Worm (Caenorhabditis elegans) whole organism, L3 larva: ENCODE measurements around the gene ceh-14.

Source experiments
- R02D3.7 ChIP-seq: fragments of 150-350 bp; optimal IDR thresholded peaks from 2 replicates; lab custom pipeline; 2014; ENCODE audit warnings: missing biosample characterization, missing genetic modification characterization
- ZK546.5 ChIP-seq: sonication (generic microtip); optimal IDR thresholded peaks from 2 replicates; lab custom pipeline; 2017; ENCODE audit warnings: missing biosample characterization, missing genetic modification characterization
- aly-2 ChIP-seq: fragments of 150-350 bp; optimal IDR thresholded peaks from 2 replicates; lab custom pipeline; 2014; ENCODE audit warnings: missing biosample characterization, missing genetic modification characterization
- ama-1 ChIP-seq: fragments of 150-350 bp; optimal IDR thresholded peaks from 2 replicates; lab custom pipeline; 2018
- ceh-9 ChIP-seq: sonication (generic microtip); optimal IDR thresholded peaks from 2 replicates; lab custom pipeline; 2018; ENCODE audit warnings: missing biosample characterization, missing genetic modification characterization
- egl-27 ChIP-seq: sonication (generic microtip); optimal IDR thresholded peaks from 4 replicates; lab custom pipeline; 2017; ENCODE audit warnings: missing biosample characterization, missing genetic modification reagents, missing genetic modification characterization
- egl-5 ChIP-seq: fragments of 150-350 bp; optimal IDR thresholded peaks from 2 replicates; lab custom pipeline; 2017; ENCODE audit warnings: missing biosample characterization, missing genetic modification reagents, missing genetic modification characterization, inconsistent platforms
- elt-3 ChIP-seq, 3 experiments: fragments of 150-350 bp in 1 of 3; sonication (generic microtip) in 2 of 3; optimal IDR thresholded peaks; 2 replicates in 2 of 3; 4 replicates in 1 of 3; lab custom pipeline; 2014 to 2017; ENCODE audit warnings: missing biosample characterization in 3 of 3, missing genetic modification characterization in 3 of 3
- eor-1 ChIP-seq, 2 experiments: fragments of 150-350 bp; optimal IDR thresholded peaks; 2 replicates each; lab custom pipeline; 2014 to 2018; ENCODE audit warnings: missing biosample characterization in 2 of 2, missing genetic modification characterization in 2 of 2
- fos-1 ChIP-seq: fragments of 150-350 bp; optimal IDR thresholded peaks from 2 replicates; lab custom pipeline; 2014; ENCODE audit warnings: missing biosample characterization, missing genetic modification characterization
- jun-1 ChIP-seq: fragments of 150-350 bp; optimal IDR thresholded peaks from 2 replicates; lab custom pipeline; 2014; ENCODE audit warnings: missing biosample characterization, missing genetic modification reagents, missing genetic modification characterization
- lin-15B ChIP-seq: fragments of 150-350 bp; optimal IDR thresholded peaks from 2 replicates; lab custom pipeline; 2014; ENCODE audit warnings: missing biosample characterization, missing genetic modification characterization
- lin-39 ChIP-seq: fragments of 150-350 bp; optimal IDR thresholded peaks from 2 replicates; lab custom pipeline; 2018; ENCODE audit warnings: missing biosample characterization, missing genetic modification reagents, missing genetic modification characterization
- lsy-12 ChIP-seq: sonication (generic microtip); optimal IDR thresholded peaks from 2 replicates; lab custom pipeline; 2016; ENCODE audit warnings: mild to moderate bottlenecking, missing genetic modification characterization, missing compliant biosample characterization
- mdl-1 ChIP-seq: fragments of 150-350 bp; optimal IDR thresholded peaks from 2 replicates; lab custom pipeline; 2014; ENCODE audit warnings: missing biosample characterization, missing genetic modification characterization
- mml-1 ChIP-seq: fragments of 150-350 bp; sonication (generic microtip); optimal IDR thresholded peaks from 3 replicates; lab custom pipeline; 2014; ENCODE audit warnings: missing biosample characterization, missing genetic modification characterization
- nfya-1 ChIP-seq: sonication (generic microtip); optimal IDR thresholded peaks from 2 replicates; lab custom pipeline; 2017; ENCODE audit warnings: missing genetic modification characterization, mild to moderate bottlenecking, missing compliant biosample characterization, antibody characterized with exemption, moderate library complexity; ENCODE audit not compliant: insufficient read depth
- nhr-11 ChIP-seq: fragments of 150-350 bp; optimal IDR thresholded peaks from 2 replicates; lab custom pipeline; 2014; ENCODE audit warnings: missing biosample characterization, missing genetic modification characterization
- nhr-23 ChIP-seq: fragments of 150-350 bp; optimal IDR thresholded peaks from 2 replicates; lab custom pipeline; 2014; ENCODE audit warnings: missing biosample characterization, missing genetic modification reagents, missing genetic modification characterization
- nhr-237 ChIP-seq: fragments of 150-350 bp; optimal IDR thresholded peaks from 2 replicates; lab custom pipeline; 2014; ENCODE audit warnings: missing biosample characterization, missing genetic modification characterization
- nhr-28 ChIP-seq: fragments of 150-350 bp; optimal IDR thresholded peaks from 2 replicates; lab custom pipeline; 2014; ENCODE audit warnings: missing biosample characterization, missing genetic modification characterization
- nhr-43 ChIP-seq: sonication (generic microtip); optimal IDR thresholded peaks from 2 replicates; lab custom pipeline; 2016; ENCODE audit warnings: mild to moderate bottlenecking, missing genetic modification characterization, missing compliant biosample characterization; ENCODE audit not compliant: poor library complexity, severe bottlenecking
- nhr-67 ChIP-seq: fragments of 150-350 bp; optimal IDR thresholded peaks from 2 replicates; lab custom pipeline; 2014; ENCODE audit warnings: missing biosample characterization, missing genetic modification characterization
- nhr-76 ChIP-seq: fragments of 150-350 bp; sonication (generic microtip); optimal IDR thresholded peaks from 5 replicates; lab custom pipeline; 2014; ENCODE audit warnings: missing biosample characterization, missing genetic modification characterization
- nhr-77 ChIP-seq: fragments of 150-350 bp; optimal IDR thresholded peaks from 2 replicates; lab custom pipeline; 2014; ENCODE audit warnings: missing biosample characterization, missing genetic modification characterization
- pha-4 ChIP-seq: fragments of 150-350 bp; optimal IDR thresholded peaks from 2 replicates; lab custom pipeline; 2014; ENCODE audit warnings: missing biosample characterization, missing genetic modification reagents, missing genetic modification characterization
- pqm-1 ChIP-seq: fragments of 150-350 bp; optimal IDR thresholded peaks from 2 replicates; lab custom pipeline; 2017; ENCODE audit warnings: missing biosample characterization, missing genetic modification characterization, inconsistent platforms
- skn-1 ChIP-seq: fragments of 150-350 bp; optimal IDR thresholded peaks from 2 replicates; lab custom pipeline; 2014; ENCODE audit warnings: missing biosample characterization, missing genetic modification characterization
- snpc-4 ChIP-seq: fragments of 150-350 bp; optimal IDR thresholded peaks from 2 replicates; lab custom pipeline; 2014; ENCODE audit warnings: missing biosample characterization, missing genetic modification characterization
- unc-39 ChIP-seq: sonication (generic microtip); optimal IDR thresholded peaks from 4 replicates; lab custom pipeline; 2017; ENCODE audit warnings: missing biosample characterization, missing genetic modification characterization
- unc-62 ChIP-seq: fragments of 150-350 bp; sonication (generic microtip); optimal IDR thresholded peaks from 4 replicates; lab custom pipeline; 2014; ENCODE audit warnings: missing biosample characterization, missing genetic modification reagents, missing genetic modification characterization
- zag-1 ChIP-seq: fragments of 150-350 bp; optimal IDR thresholded peaks from 2 replicates; lab custom pipeline; 2014; ENCODE audit warnings: missing biosample characterization, missing genetic modification characterization
- ztf-4 ChIP-seq: fragments of 150-350 bp; optimal IDR thresholded peaks from 2 replicates; lab custom pipeline; 2014; ENCODE audit warnings: missing biosample characterization, missing genetic modification characterization

Gene ceh-14

DNA sequence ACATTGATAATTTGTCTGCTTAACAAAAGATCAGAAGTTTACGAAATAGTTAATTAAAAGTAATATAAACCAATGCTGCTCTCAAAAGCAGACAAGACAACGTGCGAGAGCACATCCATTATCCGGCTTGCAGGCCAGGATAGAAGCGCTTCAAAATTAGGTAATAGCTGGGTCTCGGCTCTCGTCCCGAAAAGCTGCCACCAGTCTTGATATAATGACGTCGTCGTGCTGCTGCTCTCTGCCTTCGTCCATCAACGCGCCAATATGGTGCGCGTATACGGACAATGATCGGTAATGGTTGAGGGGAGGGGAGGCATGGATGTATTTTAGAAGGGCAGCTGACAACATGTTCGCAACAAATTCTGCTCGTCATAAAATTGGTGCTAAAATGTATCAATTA lies 1.9 kb upstream of the ceh-14 start:
- no peak for TF ChIP-seq lin-15B (tag; lab: Kevin White, UChicago)
- TF ChIP-seq skn-1: no peak
- no peak for TF ChIP-seq zag-1 (tag; lab: Kevin White, UChicago)
- TF ChIP-seq eor-1 (tag; optimal IDR thresholded peaks at IDR 0.05; lab: Kevin White, UChicago): no peak
- TF ChIP-seq aly-2 (tag; lab: Kevin White, UChicago): no peak
- no peak for TF ChIP-seq egl-5 (tag; lab: Kevin White, UChicago)
- no peak for TF ChIP-seq ama-1 (lab: Kevin White, UChicago)
- no peak for TF ChIP-seq nhr-237
- no peak for TF ChIP-seq lsy-12 (tag; lab: Kevin White, UChicago)
- no peak for TF ChIP-seq unc-39 (tag; lab: Kevin White, UChicago)
- TF ChIP-seq elt-3 (tag; optimal IDR thresholded peaks at IDR 0.05; lab: Kevin White, UChicago): no peak
- no peak for TF ChIP-seq nhr-28 (tag; lab: Kevin White, UChicago)
- TF ChIP-seq fos-1 (tag; lab: Kevin White, UChicago): no peak
- TF ChIP-seq unc-62 (GFP tag; lab: Kevin White, UChicago): no peak
- no peak for TF ChIP-seq pqm-1
- TF ChIP-seq ZK546.5 (tag; lab: Kevin White, UChicago): no peak
- TF ChIP-seq mml-1 (tag; lab: Kevin White, UChicago): no peak
- TF ChIP-seq mdl-1 (tag; lab: Kevin White, UChicago): no peak
- no peak for TF ChIP-seq nhr-23 (tag; lab: Kevin White, UChicago)
- TF ChIP-seq R02D3.7: no peak

DNA sequence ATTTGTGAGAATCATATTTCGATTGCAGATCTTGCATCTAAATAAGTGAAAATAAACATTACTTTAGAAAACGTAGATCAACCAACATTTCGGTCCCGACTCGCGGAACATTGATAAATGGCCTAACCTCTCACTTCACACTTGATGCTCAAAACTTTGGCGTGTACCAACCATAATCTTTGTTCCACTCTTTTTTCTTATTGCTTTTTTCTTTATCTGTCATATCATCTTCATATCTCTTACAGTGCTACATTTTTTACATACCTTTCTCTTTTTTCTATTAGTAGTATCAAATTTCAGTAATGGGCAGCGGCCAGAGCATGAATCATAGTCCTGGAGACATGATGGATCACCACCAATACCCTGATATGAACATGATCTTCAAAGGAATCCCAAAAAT lies 7.3 kb downstream of the ceh-14 start, which contains the start of gene F46C8.3:
TSS of gene F46C8.3 (plus strand) at position 301 of the 400 bp plus-strand sequence.
- no peak for TF ChIP-seq nhr-77
- no peak for TF ChIP-seq nhr-28 (tag; lab: Kevin White, UChicago)
- no peak for TF ChIP-seq egl-5 (tag; lab: Kevin White, UChicago)

DNA sequence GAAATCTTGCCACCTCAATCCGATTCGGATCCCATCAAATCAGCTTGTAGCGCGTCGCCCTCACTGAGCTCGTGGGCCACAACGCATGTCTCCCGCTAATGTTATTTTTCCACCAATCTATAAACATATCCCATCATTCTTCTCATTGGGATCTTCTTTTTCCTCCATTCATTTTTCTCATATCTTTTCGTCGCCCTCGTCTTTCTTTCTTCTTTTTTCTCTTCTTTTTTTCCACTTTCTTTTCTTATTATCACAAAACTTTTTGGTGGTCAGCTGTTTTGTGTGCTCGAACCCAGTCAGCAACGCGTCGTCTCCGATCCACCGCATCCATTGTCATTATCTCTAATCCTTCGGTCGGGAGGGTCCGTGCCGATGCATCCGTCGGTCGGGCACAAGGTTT lies 8.7 kb downstream of the ceh-14 start:
- TF ChIP-seq nfya-1 (peak; percentile 27), pqm-1 (no peak)

DNA sequence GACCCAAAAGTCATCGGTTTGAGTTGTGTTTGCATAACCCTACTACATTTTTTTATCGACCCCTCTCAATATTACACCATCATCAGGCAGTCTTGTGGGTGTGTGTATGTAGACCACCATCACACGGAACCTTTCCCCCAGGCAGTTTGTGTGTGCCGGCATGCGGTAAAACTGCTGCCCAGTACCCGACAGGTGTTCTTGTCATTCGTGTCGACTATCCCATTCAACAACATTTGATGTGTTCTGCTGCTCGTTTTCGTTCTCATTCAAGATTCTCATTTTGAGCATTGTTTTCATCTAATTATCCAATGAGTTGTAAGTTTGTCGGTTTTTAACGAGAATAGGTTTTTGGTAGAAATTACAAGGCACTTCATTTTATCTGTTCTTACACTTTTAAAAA lies 9.9 kb downstream of the ceh-14 start:
- TF ChIP-seq lsy-12 (tag; lab: Kevin White, UChicago) (no peak), ama-1 (lab: Kevin White, UChicago) (no peak), nhr-11 (tag; lab: Kevin White, UChicago) (no peak), fos-1 (tag; lab: Kevin White, UChicago) (no peak), R02D3.7 (no peak), lin-39 (tag; lab: Kevin White, UChicago) (peak; percentile 14), nhr-77 (no peak), nhr-237 (no peak), jun-1 (tag; lab: Kevin White, UChicago) (no peak), nhr-43 (tag; lab: Kevin White, UChicago) (no peak), snpc-4 (tag; lab: Kevin White, UChicago) (no peak), egl-27 (tag; lab: Kevin White, UChicago) (no peak), egl-5 (tag; lab: Kevin White, UChicago) (peak; percentile 93), elt-3 (tag; optimal IDR thresholded peaks at IDR 0.05; lab: Kevin White, UChicago) (no peak), nhr-23 (tag; lab: Kevin White, UChicago) (no peak), unc-39 (tag; lab: Kevin White, UChicago) (no peak), pha-4 (tag; lab: Kevin White, UChicago) (no peak), pqm-1 (no peak)

DNA sequence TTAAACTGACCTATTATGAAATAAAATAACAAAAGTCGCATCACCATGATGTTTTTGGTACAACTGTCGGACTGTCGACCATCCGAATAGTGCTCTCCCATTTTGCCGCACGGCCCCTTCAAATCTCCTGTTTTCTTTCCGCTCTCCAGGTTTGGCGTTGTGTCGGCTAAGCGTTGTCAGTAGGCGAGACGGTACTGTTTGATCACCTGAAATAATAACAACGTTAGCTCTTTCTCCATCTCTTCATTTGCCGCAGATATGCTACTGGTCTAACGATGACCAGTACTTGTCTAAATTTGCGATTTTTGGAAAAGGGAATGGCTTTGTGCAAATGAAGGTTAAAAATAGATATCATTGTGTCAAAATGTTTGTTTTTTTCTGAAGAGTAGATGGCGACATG lies 13.0 kb downstream of the ceh-14 start, which contains the start of gene chts-1:
TSS of gene chts-1 (minus strand) at position 101 of the 400 bp plus-strand sequence.
- no peak for TF ChIP-seq nhr-28 (tag; lab: Kevin White, UChicago)
- TF ChIP-seq egl-27 (tag; lab: Kevin White, UChicago): no peak
- TF ChIP-seq ztf-4 (tag; lab: Kevin White, UChicago): no peak
- TF ChIP-seq nhr-77: no peak
- TF ChIP-seq nhr-67: no peak
- no peak for TF ChIP-seq fos-1 (tag; lab: Kevin White, UChicago)
- no peak for TF ChIP-seq jun-1 (tag; lab: Kevin White, UChicago)
- no peak for TF ChIP-seq unc-62 (GFP tag; lab: Kevin White, UChicago)
- TF ChIP-seq nhr-76 (tag; lab: Kevin White, UChicago): no peak
- no peak for TF ChIP-seq unc-39 (tag; lab: Kevin White, UChicago)
- no peak for TF ChIP-seq ceh-9 (tag; lab: Kevin White, UChicago)
- TF ChIP-seq nfya-1: no peak
